Worm (Caenorhabditis elegans): Measurements from ENCODE around the gene sri-54.

- TF ChIP-seq ama-1 (optimal IDR thresholded peaks at IDR 0.05) (no peak), ceh-13 (GFP tag; optimal IDR thresholded peaks at IDR 0.05) (no peak), tbx-11 (GFP tag; IDR thresholded peaks at IDR 0.05) (no peak)
These were observed 20.2 kb downstream of the sri-54 start, which contains the start of gene T10D4.7 for ce11 chrII:3117471-3117870.
